Fruit fly (Drosophila melanogaster) whole organism, embryonic: ENCODE data around the gene MtnD.
A peak's percentile ranks its signal among the peaks of the same experiment; 100 is the strongest.

Experiments used
- Antp ChIP-seq: fragments of 200-800 bp; sonication (Bioruptor generic); optimal IDR thresholded peaks from 3 replicates; lab custom pipeline; 2016; ENCODE audit warnings: missing biosample characterization, missing genetic modification characterization
- CG10147 ChIP-seq: fragments of 200-800 bp; sonication (Bioruptor generic); optimal IDR thresholded peaks from 2 replicates; lab custom pipeline; 2019; ENCODE audit warnings: missing biosample characterization, mild to moderate bottlenecking, missing genetic modification characterization, moderate library complexity
- CG10543 ChIP-seq: fragments of 200-800 bp; sonication (Bioruptor generic); optimal IDR thresholded peaks from 3 replicates; lab custom pipeline; 2017; ENCODE audit warnings: missing biosample characterization, mild to moderate bottlenecking, missing genetic modification characterization, moderate library complexity
- CG11398 ChIP-seq: fragments of 200-800 bp; sonication (Bioruptor generic); optimal IDR thresholded peaks from 2 replicates; lab custom pipeline; 2016; ENCODE audit warnings: missing biosample characterization, missing genetic modification characterization
- CG13624 ChIP-seq: fragments of 200-800 bp; sonication (Bioruptor generic); optimal IDR thresholded peaks from 2 replicates; lab custom pipeline; 2016; ENCODE audit warnings: missing biosample characterization, missing genetic modification characterization
- CG14014 ChIP-seq: fragments of 200-800 bp; sonication (Bioruptor generic); IDR thresholded peaks from 2 replicates; pipeline ENCODE4 v1.3.6; 2022; ENCODE audit warnings: missing biosample characterization, missing genetic modification characterization
- CG14441 ChIP-seq: fragments of 200-800 bp; sonication (Bioruptor generic); IDR thresholded peaks from 2 replicates; pipeline ENCODE4 v1.3.6; 2022; ENCODE audit warnings: missing biosample characterization, missing genetic modification characterization
- CG15269 ChIP-seq: fragments of 200-800 bp; sonication (Bioruptor generic); optimal IDR thresholded peaks from 2 replicates; lab custom pipeline; 2018; ENCODE audit warnings: missing biosample characterization, mild to moderate bottlenecking, missing genetic modification characterization, moderate library complexity
- CG2678 ChIP-seq: fragments of 200-800 bp; sonication (Bioruptor generic); optimal IDR thresholded peaks from 3 replicates; lab custom pipeline; 2019; ENCODE audit warnings: missing biosample characterization, mild to moderate bottlenecking, missing genetic modification characterization, moderate library complexity
- CG34422 ChIP-seq: fragments of 200-800 bp; sonication (Bioruptor generic); IDR thresholded peaks from 3 replicates; pipeline ENCODE4 v1.3.6; 2022; ENCODE audit warnings: missing biosample characterization, missing genetic modification characterization
- CG3838 ChIP-seq: fragments of 200-800 bp; sonication (Bioruptor generic); optimal IDR thresholded peaks from 3 replicates; lab custom pipeline; 2016; ENCODE audit warnings: missing biosample characterization, missing genetic modification characterization
- CG3995 ChIP-seq: fragments of 200-800 bp; sonication (Bioruptor generic); optimal IDR thresholded peaks from 3 replicates; lab custom pipeline; 2016; ENCODE audit warnings: missing biosample characterization, missing genetic modification characterization
- CG4282 ChIP-seq: fragments of 200-800 bp; sonication (Bioruptor generic); optimal IDR thresholded peaks from 2 replicates; lab custom pipeline; 2016; ENCODE audit warnings: missing biosample characterization, missing genetic modification characterization
- CG4328 ChIP-seq: fragments of 200-800 bp; sonication (Bioruptor generic); optimal IDR thresholded peaks from 3 replicates; lab custom pipeline; 2017; ENCODE audit warnings: missing biosample characterization, missing genetic modification reagents, missing genetic modification characterization
- CG8924 ChIP-seq: fragments of 200-800 bp; optimal IDR thresholded peaks from 3 replicates; lab custom pipeline; 2019; ENCODE audit warnings: missing biosample characterization, mild to moderate bottlenecking, missing genetic modification characterization, moderate library complexity
- Drgx ChIP-seq: fragments of 200-800 bp; sonication (Bioruptor generic); IDR thresholded peaks from 2 replicates; pipeline ENCODE4 v1.3.6; 2022; ENCODE audit warnings: missing biosample characterization, missing genetic modification characterization
- HLH3B ChIP-seq: fragments of 200-800 bp; sonication (Bioruptor generic); IDR thresholded peaks from 2 replicates; pipeline ENCODE4 v1.3.6; 2022; ENCODE audit warnings: missing biosample characterization, missing genetic modification characterization
- Hand ChIP-seq: fragments of 200-800 bp; sonication (Bioruptor generic); optimal IDR thresholded peaks from 2 replicates; lab custom pipeline; 2017; ENCODE audit warnings: mild to moderate bottlenecking, missing biosample characterization, missing genetic modification reagents, missing genetic modification characterization
- HmgZ ChIP-seq: fragments of 200-800 bp; sonication (Bioruptor generic); optimal IDR thresholded peaks from 2 replicates; lab custom pipeline; 2018; ENCODE audit warnings: missing biosample characterization, mild to moderate bottlenecking, missing genetic modification characterization
- Hmr ChIP-seq: fragments of 200-800 bp; sonication (Bioruptor generic); optimal IDR thresholded peaks from 3 replicates; lab custom pipeline; 2017; ENCODE audit warnings: mild to moderate bottlenecking, missing biosample characterization, missing genetic modification reagents, missing genetic modification characterization
- Myb ChIP-seq: fragments of 200-800 bp; sonication (Bioruptor generic); optimal IDR thresholded peaks from 2 replicates; lab custom pipeline; 2016; ENCODE audit warnings: missing biosample characterization, missing genetic modification characterization
- NfI ChIP-seq: fragments of 200-800 bp; sonication (Bioruptor generic); optimal IDR thresholded peaks from 3 replicates; lab custom pipeline; 2018; ENCODE audit warnings: missing biosample characterization, mild to moderate bottlenecking, missing genetic modification characterization, moderate library complexity
- Rfx ChIP-seq: fragments of 200-800 bp; sonication (Bioruptor generic); IDR thresholded peaks from 2 replicates; pipeline ENCODE4 v1.3.6; 2022; ENCODE audit warnings: missing biosample characterization, missing genetic modification characterization
- amos ChIP-seq: fragments of 200-800 bp; sonication (Bioruptor generic); IDR thresholded peaks from 2 replicates; pipeline ENCODE4 v1.3.6; 2022; ENCODE audit warnings: missing biosample characterization, missing genetic modification characterization; ENCODE audit not compliant: partially characterized antibody
- ash1 ChIP-seq: fragments of 200-800 bp; sonication (Bioruptor generic); optimal IDR thresholded peaks from 2 replicates; lab custom pipeline; 2018; ENCODE audit warnings: missing biosample characterization, mild to moderate bottlenecking, missing genetic modification characterization
- ato ChIP-seq: fragments of 200-800 bp; sonication (Bioruptor generic); IDR thresholded peaks from 2 replicates; pipeline ENCODE4 v1.3.6; 2022; ENCODE audit warnings: missing biosample characterization, missing genetic modification characterization; ENCODE audit not compliant: partially characterized antibody
- chm ChIP-seq: fragments of 200-800 bp; sonication (Bioruptor generic); IDR thresholded peaks from 2 replicates; pipeline ENCODE4 v1.3.6; 2022; ENCODE audit warnings: missing biosample characterization, missing genetic modification characterization
- crc ChIP-seq: fragments of 200-800 bp; sonication (Bioruptor generic); optimal IDR thresholded peaks from 2 replicates; lab custom pipeline; 2016; ENCODE audit warnings: missing biosample characterization, missing genetic modification characterization
- crol ChIP-seq: fragments of 200-800 bp; sonication (Bioruptor generic); IDR thresholded peaks from 2 replicates; pipeline ENCODE4 v1.3.6; 2022; ENCODE audit warnings: missing biosample characterization, missing genetic modification characterization
- cwo ChIP-seq: fragments of 200-800 bp; sonication (Bioruptor generic); optimal IDR thresholded peaks from 3 replicates; lab custom pipeline; 2017; ENCODE audit warnings: missing biosample characterization, missing genetic modification characterization, mild to moderate bottlenecking, moderate library complexity, missing genetic modification reagents
- dpn ChIP-seq, 2 experiments: fragments of 200-800 bp; sonication (Bioruptor generic); optimal IDR thresholded peaks; 3 replicates each; lab custom pipeline; 2016; ENCODE audit warnings: missing biosample characterization in 2 of 2, missing genetic modification characterization in 2 of 2
- exex ChIP-seq: fragments of 200-800 bp; sonication (Bioruptor generic); optimal IDR thresholded peaks from 4 replicates; lab custom pipeline; 2018; ENCODE audit warnings: missing biosample characterization, mild to moderate bottlenecking, missing genetic modification characterization, moderate library complexity
- fu2 ChIP-seq: fragments of 200-800 bp; sonication (Bioruptor generic); optimal IDR thresholded peaks from 2 replicates; lab custom pipeline; 2016; ENCODE audit warnings: missing biosample characterization, missing genetic modification characterization
- grn ChIP-seq: fragments of 200-800 bp; sonication (Bioruptor generic); optimal IDR thresholded peaks from 3 replicates; lab custom pipeline; 2017; ENCODE audit warnings: missing biosample characterization, missing genetic modification characterization
- ham ChIP-seq: fragments of 200-800 bp; sonication (Bioruptor generic); IDR thresholded peaks from 2 replicates; pipeline ENCODE4 v1.3.6; 2022; ENCODE audit warnings: missing biosample characterization, missing genetic modification characterization
- kay ChIP-seq: fragments of 200-800 bp; sonication (Bioruptor generic); optimal IDR thresholded peaks from 2 replicates; lab custom pipeline; 2016; ENCODE audit warnings: missing biosample characterization, missing genetic modification characterization
- kni ChIP-seq: fragments of 200-800 bp; sonication (Bioruptor generic); optimal IDR thresholded peaks from 3 replicates; lab custom pipeline; 2017; ENCODE audit warnings: mild to moderate bottlenecking, missing biosample characterization, missing genetic modification reagents, missing genetic modification characterization
- pfk ChIP-seq: fragments of 200-800 bp; sonication (Bioruptor generic); optimal IDR thresholded peaks from 2 replicates; lab custom pipeline; 2018; ENCODE audit warnings: missing biosample characterization, mild to moderate bottlenecking, missing genetic modification characterization, moderate library complexity
- row ChIP-seq: fragments of 200-800 bp; sonication (Bioruptor generic); IDR thresholded peaks from 3 replicates; pipeline ENCODE4 v1.3.6; 2022; ENCODE audit warnings: missing biosample characterization, missing genetic modification characterization
- schlank ChIP-seq: fragments of 200-800 bp; sonication (Bioruptor generic); optimal IDR thresholded peaks from 2 replicates; lab custom pipeline; 2018; ENCODE audit warnings: missing biosample characterization, mild to moderate bottlenecking, missing genetic modification characterization
- sens ChIP-seq: fragments of 200-800 bp; sonication (Bioruptor generic); peaks from one replicate; lab custom pipeline; 2016; ENCODE audit warnings: missing biosample characterization, missing genetic modification characterization
- sens-2 ChIP-seq: fragments of 200-800 bp; sonication (Bioruptor generic); IDR thresholded peaks from 2 replicates; pipeline ENCODE4 v1.3.6; 2022; ENCODE audit warnings: missing biosample characterization, missing genetic modification characterization
- so ChIP-seq: fragments of 200-800 bp; sonication (Bioruptor generic); IDR thresholded peaks from 3 replicates; pipeline ENCODE4 v1.3.6; 2022; ENCODE audit warnings: missing biosample characterization, missing genetic modification characterization
- sob ChIP-seq: fragments of 200-800 bp; sonication (Bioruptor generic); IDR thresholded peaks from 2 replicates; pipeline ENCODE4 v1.3.6; 2022; ENCODE audit warnings: missing biosample characterization, missing genetic modification characterization
- sr ChIP-seq: fragments of 200-800 bp; sonication (Bioruptor generic); IDR thresholded peaks from 3 replicates; pipeline ENCODE4 v1.3.6; 2022; ENCODE audit warnings: missing biosample characterization, missing genetic modification characterization
- tio ChIP-seq: fragments of 200-800 bp; sonication (Bioruptor generic); optimal IDR thresholded peaks from 2 replicates; lab custom pipeline; 2017; ENCODE audit warnings: missing biosample characterization, missing genetic modification characterization, inconsistent platforms
- vfl ChIP-seq: fragments of 200-800 bp; sonication (Bioruptor generic); optimal IDR thresholded peaks from 2 replicates; lab custom pipeline; 2016; ENCODE audit warnings: missing biosample characterization, missing genetic modification characterization
- vnd ChIP-seq: fragments of 200-800 bp; sonication (Bioruptor generic); IDR thresholded peaks from 3 replicates; pipeline ENCODE4 v1.3.6; 2022; ENCODE audit warnings: missing biosample characterization, missing genetic modification characterization; ENCODE audit not compliant: partially characterized antibody
- wdn ChIP-seq: fragments of 200-800 bp; sonication (Bioruptor generic); IDR thresholded peaks from 2 replicates; pipeline ENCODE4 v1.3.6; 2022; ENCODE audit warnings: missing biosample characterization, missing genetic modification characterization
- zen ChIP-seq: fragments of 200-800 bp; sonication (Bioruptor generic); optimal IDR thresholded peaks from 3 replicates; lab custom pipeline; 2018; ENCODE audit warnings: missing biosample characterization, mild to moderate bottlenecking, missing genetic modification characterization, moderate library complexity

Gene MtnD

dm6 chr3R:20574535-20574980, 39.8 kb downstream of the MtnD start (continued):
- TF ChIP-seq Hand (GFP tag; lab: Kevin White, UChicago) (peak; percentile 23), sob (GFP tag; lab: Robert Waterston, UW) (peak; percentile 34; the same call in 1 of the 2 replicates), kay (GFP tag; lab: Kevin White, UChicago) (peak; percentile 5), wdn (GFP tag; lab: Robert Waterston, UW) (peak; percentile 55; the same call in 1 of the 2 replicates), exex (peak; percentile 82), chm (GFP tag; lab: Robert Waterston, UW) (peak; percentile 62), grn (peak; percentile 83), CG14014 (GFP tag; lab: Robert Waterston, UW) (peak; percentile 12; the same call in 1 of the 2 replicates), kni (GFP tag; lab: Kevin White, UChicago) (peak; percentile 76), sens-2 (GFP tag; lab: Robert Waterston, UW) (peak; percentile 75), CG4282 (GFP tag; lab: Kevin White, UChicago) (no peak), row (GFP tag; lab: Robert Waterston, UW) (peak; percentile 14; the same call in 1 of the 3 replicates), sr (GFP tag; lab: Robert Waterston, UW) (no peak), tio (GFP tag; lab: Kevin White, UChicago) (no peak), CG15269 (tag; lab: Kevin White, UChicago) (peak; percentile 12), CG4328 (GFP tag; lab: Kevin White, UChicago) (peak; percentile 32), dpn (GFP tag; optimal IDR thresholded peaks at IDR 0.05; lab: Kevin White, UChicago) (peak in 1 of 2 experiments; percentile 21), CG8924 (tag; lab: Kevin White, UChicago) (peak; percentile 12), HLH3B (no peak), HmgZ (tag; lab: Kevin White, UChicago) (peak; percentile 60), Rfx (GFP tag; lab: Robert Waterston, UW) (peak; percentile 15; the same call in 1 of the 2 replicates), Antp (GFP tag; lab: Kevin White, UChicago) (peak; percentile 19), cwo (GFP tag; lab: Kevin White, UChicago) (peak; percentile 20), NfI (GFP tag; lab: Kevin White, UChicago) (peak; percentile 24), ash1 (GFP tag; lab: Kevin White, UChicago) (no peak), CG3995 (peak; percentile 44), CG34422 (GFP tag; lab: Robert Waterston, UW) (peak; percentile 46; the same call in 1 of the 3 replicates), Myb (GFP tag; lab: Kevin White, UChicago) (no peak), Drgx (GFP tag; lab: Robert Waterston, UW) (0 out of 2 replicates have a peak, but pooled peaks have one; percentile 15), CG14441 (GFP tag; lab: Robert Waterston, UW) (no peak), vnd (0 out of 3 replicates have a peak, but pooled peaks have one; percentile 24), CG13624 (GFP tag; lab: Kevin White, UChicago) (peak; percentile 11), ham (GFP tag; lab: Robert Waterston, UW) (no peak), Hmr (GFP tag; lab: Kevin White, UChicago) (peak; percentile 45), crol (GFP tag; lab: Robert Waterston, UW) (no peak), sens (GFP tag; lab: Kevin White, UChicago) (peak; percentile 54), CG10147 (no peak), pfk (GFP tag; lab: Kevin White, UChicago) (peak; percentile 71), CG10543 (GFP tag; lab: Kevin White, UChicago) (peak; percentile 84), amos (GFP tag; lab: Robert Waterston, UW) (peak; percentile 39; the same call in 1 of the 2 replicates), fu2 (GFP tag; lab: Kevin White, UChicago) (peak; percentile 32), vfl (peak; percentile 17), CG2678 (tag; lab: Kevin White, UChicago) (peak; percentile 38), so (GFP tag; lab: Robert Waterston, UW) (peak; percentile 51; the same call in 2 of the 3 replicates), schlank (peak; percentile 9), CG11398 (peak; percentile 2), crc (GFP tag; lab: Kevin White, UChicago) (no peak), CG3838 (no peak), ato (GFP tag; lab: Robert Waterston, UW) (0 out of 2 replicates have a peak, but pooled peaks have one; percentile 12), zen (tag; lab: Kevin White, UChicago) (peak; percentile 36)
